Fruit fly (Drosophila melanogaster): ENCODE measurements around the gene CG46306.
A peak's percentile ranks its signal among the peaks of the same experiment; 100 is the strongest.

The CG46306 gene

dm6 chrX:16876425-16876824 is 41.1 kb upstream of the CG46306 start, which contains the start of gene CG13003:
TSS of gene CG13003 (minus strand) at chrX:16876544.
- TF ChIP-seq CG4318 (GFP tag; optimal IDR thresholded peaks at IDR 0.05), result no peak
- no peak for TF ChIP-seq Hr4 (GFP tag; optimal IDR thresholded peaks at IDR 0.05)
- TF ChIP-seq CG11762 (GFP tag; optimal IDR thresholded peaks at IDR 0.05; ENCODE audit: insufficient read depth), result no peak
- no peak for TF ChIP-seq CG34406 (GFP tag; optimal IDR thresholded peaks at IDR 0.05)
- TF ChIP-seq dsx (GFP tag; optimal IDR thresholded peaks at IDR 0.05; ENCODE audit: poor library complexity, severe bottlenecking), result no peak
- no peak for TF ChIP-seq CG6276 (GFP tag; optimal IDR thresholded peaks at IDR 0.05)
- no peak for TF ChIP-seq achi (GFP tag; optimal IDR thresholded peaks at IDR 0.05)
- no peak for TF ChIP-seq net (GFP tag; optimal IDR thresholded peaks at IDR 0.05)
- TF ChIP-seq eg (GFP tag; IDR thresholded peaks at IDR 0.05), result peak; percentile 24; the same call in 1 of the 3 replicates
- TF ChIP-seq CG6163 (GFP tag; IDR thresholded peaks at IDR 0.05), result 0 out of 3 replicates have a peak, but pooled peaks have one; percentile 30
- no peak for TF ChIP-seq vri (GFP tag; optimal IDR thresholded peaks at IDR 0.05)
- TF ChIP-seq CG1621 (tag; optimal IDR thresholded peaks at IDR 0.05), result no peak

- 0 out of 3 replicates have a peak, but pooled peaks have one; percentile 9 for TF ChIP-seq eg (GFP tag; IDR thresholded peaks at IDR 0.05)
- TF ChIP-seq CG6276 (GFP tag; optimal IDR thresholded peaks at IDR 0.05), result no peak
Observed at dm6 chrX:16874671-16875070, 39.4 kb upstream of the CG46306 start.

- no peak for TF ChIP-seq vri (GFP tag; optimal IDR thresholded peaks at IDR 0.05)
- TF ChIP-seq dsx (GFP tag; optimal IDR thresholded peaks at IDR 0.05; ENCODE audit: poor library complexity, severe bottlenecking), result peak; percentile 43
- TF ChIP-seq CG8319 (GFP tag; optimal IDR thresholded peaks at IDR 0.05), result peak; percentile 12
- peak; percentile 7 for TF ChIP-seq CG10669 (GFP tag; optimal IDR thresholded peaks at IDR 0.05)
- TF ChIP-seq CG11902 (GFP tag; optimal IDR thresholded peaks at IDR 0.05), result peak; percentile 27
- TF ChIP-seq CG32006 (GFP tag; optimal IDR thresholded peaks at IDR 0.05), result peak; percentile 92
- TF ChIP-seq Ets21C (GFP tag; optimal IDR thresholded peaks at IDR 0.05), result no peak
- peak; percentile 55 for TF ChIP-seq svp (GFP tag)
- peak; percentile 65 for TF ChIP-seq CG10631 (GFP tag; optimal IDR thresholded peaks at IDR 0.05)
- TF ChIP-seq CG11294 (GFP tag; IDR thresholded peaks at IDR 0.05), result peak; percentile 36
- no peak for TF ChIP-seq Sox14 (GFP tag; optimal IDR thresholded peaks at IDR 0.05)
- no peak for TF ChIP-seq Gug (GFP tag; IDR thresholded peaks at IDR 0.05)
- TF ChIP-seq Hr38 (GFP tag; optimal IDR thresholded peaks at IDR 0.05), result no peak
- peak; percentile 30 for TF ChIP-seq CG11762 (GFP tag; optimal IDR thresholded peaks at IDR 0.05; ENCODE audit: insufficient read depth)
- no peak for TF ChIP-seq pdm3 (GFP tag; optimal IDR thresholded peaks at IDR 0.05)
- peak; percentile 57; the same call in 1 of the 3 replicates for TF ChIP-seq CG6163 (GFP tag; IDR thresholded peaks at IDR 0.05)
- no peak for TF ChIP-seq Smox (GFP tag; optimal IDR thresholded peaks at IDR 0.05)
- no peak for TF ChIP-seq CG1621 (tag; optimal IDR thresholded peaks at IDR 0.05)
- TF ChIP-seq CG7368 (GFP tag; optimal IDR thresholded peaks at IDR 0.05), result peak; percentile 32
- TF ChIP-seq CG6276 (GFP tag; optimal IDR thresholded peaks at IDR 0.05), result peak; percentile 76
- no peak for TF ChIP-seq cyc (GFP tag; optimal IDR thresholded peaks at IDR 0.05)
- peak; percentile 40 for TF ChIP-seq acj6 (GFP tag; optimal IDR thresholded peaks at IDR 0.05)
- TF ChIP-seq Sox15 (GFP tag; optimal IDR thresholded peaks at IDR 0.05), result peak; percentile 41
- peak; percentile 85 for TF ChIP-seq CG8119 (GFP tag; IDR thresholded peaks at IDR 0.05)
- TF ChIP-seq Met (GFP tag; optimal IDR thresholded peaks at IDR 0.05), result peak; percentile 9
- TF ChIP-seq Hr4 (GFP tag; optimal IDR thresholded peaks at IDR 0.05), result peak; percentile 41
- TF ChIP-seq fkh (GFP tag; optimal IDR thresholded peaks at IDR 0.05), result no peak
- TF ChIP-seq Lpt (GFP tag; optimal IDR thresholded peaks at IDR 0.05), result peak; percentile 25
- peak; percentile 29 for TF ChIP-seq CG16779 (tag; optimal IDR thresholded peaks at IDR 0.05)
- no peak for TF ChIP-seq Hr39 (GFP tag; optimal IDR thresholded peaks at IDR 0.05)
- TF ChIP-seq OdsH (GFP tag; optimal IDR thresholded peaks at IDR 0.05), result peak; percentile 69
- peak; percentile 66 for TF ChIP-seq eg (GFP tag; IDR thresholded peaks at IDR 0.05)
- TF ChIP-seq CG34406 (GFP tag; optimal IDR thresholded peaks at IDR 0.05), result peak; percentile 71
- peak; percentile 81 for TF ChIP-seq Eip78C (GFP tag)
- TF ChIP-seq net (GFP tag; optimal IDR thresholded peaks at IDR 0.05), result peak; percentile 25
- TF ChIP-seq CG31627 (GFP tag; optimal IDR thresholded peaks at IDR 0.05), result no peak
- TF ChIP-seq Blimp-1 (GFP tag; optimal IDR thresholded peaks at IDR 0.05), result peak; percentile 62
- peak; percentile 53 for TF ChIP-seq dac (GFP tag; optimal IDR thresholded peaks at IDR 0.05)
- TF ChIP-seq ss (GFP tag; optimal IDR thresholded peaks at IDR 0.05), result peak; percentile 31 to 65
- TF ChIP-seq CG4318 (GFP tag; optimal IDR thresholded peaks at IDR 0.05), result peak; percentile 75
- TF ChIP-seq Eip93F (GFP tag; optimal IDR thresholded peaks at IDR 0.05), result no peak
- no peak for TF ChIP-seq fd85E (GFP tag; optimal IDR thresholded peaks at IDR 0.05)
- TF ChIP-seq Eip75B (GFP tag; optimal IDR thresholded peaks at IDR 0.05), result no peak
- peak; percentile 49 for TF ChIP-seq CG3032 (tag; optimal IDR thresholded peaks at IDR 0.05)
- TF ChIP-seq lz (GFP tag; optimal IDR thresholded peaks at IDR 0.05), result peak; percentile 16
Observed at dm6 chrX:16873053-16873452, 37.7 kb upstream of the CG46306 start.
